Worm (Caenorhabditis elegans): Measurements from ENCODE around the gene pfn-2.

pfn-2 gene

ce11 chrX:5386558-5386957, 32.7 kb upstream of the pfn-2 start, which contains the start of gene kcnl-3:
TSS of gene kcnl-3 (plus strand) at chrX:5386858.
- TF ChIP-seq snpc-4 (tag; optimal IDR thresholded peaks at IDR 0.05) (no peak), nhr-43 (tag; optimal IDR thresholded peaks at IDR 0.05; ENCODE audit: poor library complexity, severe bottlenecking) (no peak), elt-1 (tag; optimal IDR thresholded peaks at IDR 0.05) (no peak), lin-39 (tag; optimal IDR thresholded peaks at IDR 0.05) (no peak), ceh-9 (tag; optimal IDR thresholded peaks at IDR 0.05) (no peak), nhr-11 (tag; optimal IDR thresholded peaks at IDR 0.05) (no peak), nhr-76 (tag; optimal IDR thresholded peaks at IDR 0.05) (no peak), tbx-2 (tag; optimal IDR thresholded peaks at IDR 0.05) (no peak), nhr-23 (tag; optimal IDR thresholded peaks at IDR 0.05) (no peak)

- TF ChIP-seq egl-27 (tag; optimal IDR thresholded peaks at IDR 0.05) = no peak
- no peak for TF ChIP-seq daf-12 (tag; optimal IDR thresholded peaks at IDR 0.05)
- TF ChIP-seq nhr-76 (tag; optimal IDR thresholded peaks at IDR 0.05) = no peak
- no peak for TF ChIP-seq eor-1 (tag; optimal IDR thresholded peaks at IDR 0.05)
- TF ChIP-seq hmg-11 (tag; optimal IDR thresholded peaks at IDR 0.05) = no peak
- TF ChIP-seq mml-1 (tag; optimal IDR thresholded peaks at IDR 0.05) = no peak
- no peak for TF ChIP-seq nhr-77 (tag; optimal IDR thresholded peaks at IDR 0.05)
- no peak for TF ChIP-seq ceh-28 (tag; optimal IDR thresholded peaks at IDR 0.05)
- no peak for TF ChIP-seq lin-15B (tag; optimal IDR thresholded peaks at IDR 0.05)
- no peak for TF ChIP-seq fkh-2 (tag; optimal IDR thresholded peaks at IDR 0.05)
- no peak for TF ChIP-seq unc-62 (GFP tag; optimal IDR thresholded peaks at IDR 0.05)
- no peak for TF ChIP-seq snpc-4 (tag; optimal IDR thresholded peaks at IDR 0.05)
- no peak for TF ChIP-seq pqm-1 (tag; optimal IDR thresholded peaks at IDR 0.05)
- no peak for TF ChIP-seq nhr-25 (tag; optimal IDR thresholded peaks at IDR 0.05)
- TF ChIP-seq zag-1 (tag; optimal IDR thresholded peaks at IDR 0.05) = no peak
- TF ChIP-seq pha-4 (tag; optimal IDR thresholded peaks at IDR 0.05) = no peak
- TF ChIP-seq nfya-1 (tag; optimal IDR thresholded peaks at IDR 0.05; ENCODE audit: insufficient read depth) = no peak
- no peak for TF ChIP-seq unc-39 (tag; optimal IDR thresholded peaks at IDR 0.05)
- TF ChIP-seq elt-3 (tag; optimal IDR thresholded peaks at IDR 0.05) = no peak
These were observed 28.9 kb upstream of the pfn-2 start for ce11 chrX:5382778-5383177.

ce11 chrX:5377307-5377706, 23.4 kb upstream of the pfn-2 start, which contains the start of gene sek-5:
TSS of gene sek-5 (plus strand) at chrX:5377607.
- peak; percentile 39 for TF ChIP-seq pha-4 (tag; optimal IDR thresholded peaks at IDR 0.05)
- TF ChIP-seq egl-5 (tag; optimal IDR thresholded peaks at IDR 0.05) = no peak

- peak; percentile 25 for TF ChIP-seq pqm-1 (tag; optimal IDR thresholded peaks at IDR 0.05)
- TF ChIP-seq pha-4 (tag; optimal IDR thresholded peaks at IDR 0.05) = peak; percentile 50
- TF ChIP-seq ceh-16 (tag; optimal IDR thresholded peaks at IDR 0.05) = no peak
- peak; percentile 58 for TF ChIP-seq elt-2 (tag; optimal IDR thresholded peaks at IDR 0.05)
- TF ChIP-seq ZK546.5 (tag; optimal IDR thresholded peaks at IDR 0.05) = no peak
- no peak for TF ChIP-seq unc-62 (GFP tag; optimal IDR thresholded peaks at IDR 0.05)
- no peak for TF ChIP-seq ceh-9 (tag; optimal IDR thresholded peaks at IDR 0.05)
- TF ChIP-seq lin-15B (tag; optimal IDR thresholded peaks at IDR 0.05) = no peak
These were observed 20.9 kb upstream of the pfn-2 start, which contains the start of gene sek-4 for ce11 chrX:5374742-5375141. TSS of gene sek-4 (plus strand) at chrX:5375059.

- no peak for TF ChIP-seq tbx-2 (tag; optimal IDR thresholded peaks at IDR 0.05)
- TF ChIP-seq sea-2 (GFP tag; optimal IDR thresholded peaks at IDR 0.05) = no peak
- TF ChIP-seq nhr-28 (tag; optimal IDR thresholded peaks at IDR 0.05) = no peak
- no peak for TF ChIP-seq ceh-28 (tag; optimal IDR thresholded peaks at IDR 0.05)
- TF ChIP-seq unc-39 (tag; optimal IDR thresholded peaks at IDR 0.05) = no peak
- no peak for TF ChIP-seq ceh-82 (tag; optimal IDR thresholded peaks at IDR 0.05)
- no peak for TF ChIP-seq fkh-10 (GFP tag; optimal IDR thresholded peaks at IDR 0.05)
- TF ChIP-seq elt-2 (tag; optimal IDR thresholded peaks at IDR 0.05) = no peak
- TF ChIP-seq fos-1 (tag; optimal IDR thresholded peaks at IDR 0.05) = no peak
- no peak for TF ChIP-seq ceh-9 (tag; optimal IDR thresholded peaks at IDR 0.05)
- TF ChIP-seq lin-15B (tag; optimal IDR thresholded peaks at IDR 0.05) = no peak
- no peak for TF ChIP-seq egl-5 (tag; optimal IDR thresholded peaks at IDR 0.05)
- no peak for TF ChIP-seq nhr-25 (tag; optimal IDR thresholded peaks at IDR 0.05)
- TF ChIP-seq nfya-1 (tag; optimal IDR thresholded peaks at IDR 0.05; ENCODE audit: insufficient read depth) = no peak
- TF ChIP-seq ZK546.5 (tag; optimal IDR thresholded peaks at IDR 0.05) = no peak
- no peak for TF ChIP-seq nhr-67 (tag; optimal IDR thresholded peaks at IDR 0.05)
- TF ChIP-seq nhr-76 (tag; optimal IDR thresholded peaks at IDR 0.05) = no peak
- TF ChIP-seq nhr-23 (tag; optimal IDR thresholded peaks at IDR 0.05) = no peak
- TF ChIP-seq ceh-16 (tag; optimal IDR thresholded peaks at IDR 0.05) = no peak
These were observed 19.7 kb upstream of the pfn-2 start for ce11 chrX:5373597-5373996.

All from whole organism, L3 larva.